Worm (Caenorhabditis elegans) whole organism, early embryonic: ENCODE results near the gene athp-1.

Experiments
- F13C5.2 ChIP-seq: sonication (generic microtip); optimal IDR thresholded peaks from 2 replicates; lab custom pipeline; 2017; ENCODE audit warnings: mild to moderate bottlenecking, missing genetic modification characterization, inconsistent platforms, missing compliant biosample characterization
- aly-1 ChIP-seq: sonication (generic microtip); optimal IDR thresholded peaks from 2 replicates; lab custom pipeline; 2016; ENCODE audit warnings: missing genetic modification characterization, missing compliant biosample characterization
- ama-1 ChIP-seq: fragments of 150-350 bp; optimal IDR thresholded peaks from 2 replicates; lab custom pipeline; 2014
- ceh-36 ChIP-seq: sonication (generic microtip); optimal IDR thresholded peaks from 2 replicates; lab custom pipeline; 2016; ENCODE audit warnings: missing genetic modification characterization, inconsistent platforms, missing compliant biosample characterization
- flt-1 ChIP-seq: fragments of 200-800 bp; sonication (Bioruptor generic); IDR thresholded peaks from 2 replicates; pipeline ENCODE4 v1.3.6; 2022; ENCODE audit warnings: missing genetic modification characterization, missing compliant biosample characterization
- hmg-4 ChIP-seq: fragments of 200-800 bp; sonication (Bioruptor generic); optimal IDR thresholded peaks from 2 replicates; lab custom pipeline; 2018; ENCODE audit warnings: mild to moderate bottlenecking, missing genetic modification characterization, missing compliant biosample characterization
- sea-1 ChIP-seq: fragments of 200-800 bp; sonication (Bioruptor generic); conservative IDR thresholded peaks from 2 replicates; pipeline ENCODE4 v1.3.6; 2022; ENCODE audit warnings: missing genetic modification characterization, missing compliant biosample characterization
- tbx-37 ChIP-seq: fragments of 200-800 bp; sonication (Bioruptor generic); conservative IDR thresholded peaks from 2 replicates; pipeline ENCODE4 v1.3.6; 2022; ENCODE audit warnings: missing genetic modification reagents, missing genetic modification characterization, missing compliant biosample characterization
- tra-4 ChIP-seq: sonication (generic microtip); optimal IDR thresholded peaks from 2 replicates; lab custom pipeline; 2017; ENCODE audit warnings: missing genetic modification characterization, missing compliant biosample characterization

ce11 chrIII:10861375-10861774, 20.2 kb upstream of the athp-1 start:
- TF ChIP-seq tbx-37 (no peak), ama-1 (lab: Kevin White, UChicago) (no peak), aly-1 (tag; lab: Kevin White, UChicago) (no peak), hmg-4 (GFP tag; lab: Kevin White, UChicago) (no peak), F13C5.2 (tag; lab: Kevin White, UChicago) (no peak), sea-1 (GFP tag; lab: Robert Waterston, UW) (no peak), tra-4 (no peak), ceh-36 (tag; lab: Kevin White, UChicago) (no peak), flt-1 (no peak)
